Worm (Caenorhabditis elegans) whole organism, L1 larva: ENCODE results near the gene C44C10.5.

Experiments used
- C04F5.9 ChIP-seq: sonication (generic microtip); optimal IDR thresholded peaks from 2 replicates; lab custom pipeline; 2016; ENCODE audit warnings: missing genetic modification characterization, missing compliant biosample characterization
- F16B12.6 ChIP-seq: fragments of 150-350 bp; optimal IDR thresholded peaks from 2 replicates; lab custom pipeline; 2014; ENCODE audit warnings: missing biosample characterization, missing genetic modification characterization
- aha-1 ChIP-seq: fragments of 150-350 bp; optimal IDR thresholded peaks from 2 replicates; lab custom pipeline; 2014; ENCODE audit warnings: missing biosample characterization, missing genetic modification characterization
- ama-1 ChIP-seq: fragments of 150-350 bp; optimal IDR thresholded peaks from 2 replicates; lab custom pipeline; 2014
- ceh-82 ChIP-seq, 3 experiments: fragments of 150-350 bp in 1 of 3; sonication (generic microtip) in 2 of 3; optimal IDR thresholded peaks; 2 replicates each; lab custom pipeline; 2014 to 2017; ENCODE audit warnings: missing biosample characterization in 3 of 3, missing genetic modification characterization in 3 of 3
- ceh-88 ChIP-seq: fragments of 200-800 bp; sonication (Bioruptor generic); IDR thresholded peaks from 2 replicates; pipeline ENCODE4 v1.3.6; 2022; ENCODE audit warnings: missing genetic modification characterization, missing compliant biosample characterization
- ceh-90 ChIP-seq: sonication (generic microtip); optimal IDR thresholded peaks from 2 replicates; lab custom pipeline; 2016; ENCODE audit warnings: missing genetic modification characterization, missing compliant biosample characterization
- ces-1 ChIP-seq: fragments of 150-350 bp; optimal IDR thresholded peaks from 2 replicates; lab custom pipeline; 2014; ENCODE audit warnings: missing biosample characterization, missing genetic modification reagents, missing genetic modification characterization
- dpl-1 ChIP-seq, 3 experiments: fragments of 150-350 bp in 2 of 3; sonication (generic microtip) in 1 of 3; optimal IDR thresholded peaks; 2 replicates each; lab custom pipeline; 2014 to 2017; ENCODE audit warnings: missing biosample characterization in 3 of 3, missing genetic modification characterization in 3 of 3, missing genetic modification reagents in 3 of 3
- dsc-1 ChIP-seq: sonication (generic microtip); optimal IDR thresholded peaks from 2 replicates; lab custom pipeline; 2016; ENCODE audit warnings: mild to moderate bottlenecking, missing genetic modification characterization, missing compliant biosample characterization
- efl-1 ChIP-seq, 4 experiments: fragments of 150-350 bp; optimal IDR thresholded peaks in 3 of 4; peaks in 1 of 4; 1 replicate in 1 of 4; 2 replicates in 3 of 4; lab custom pipeline; 2014; ENCODE audit warnings: missing biosample characterization in 2 of 4, missing genetic modification characterization in 2 of 4, missing genetic modification reagents in 2 of 4
- elt-2 ChIP-seq: sonication (generic microtip); optimal IDR thresholded peaks from 2 replicates; lab custom pipeline; 2016; ENCODE audit warnings: missing genetic modification characterization, mild to moderate bottlenecking, inconsistent platforms, missing compliant biosample characterization, missing genetic modification reagents
- elt-3 ChIP-seq, 6 experiments: fragments of 150-350 bp in 1 of 6; sonication (generic microtip); optimal IDR thresholded peaks; 2 replicates each; lab custom pipeline; 2017 to 2018; ENCODE audit warnings: missing biosample characterization in 6 of 6, missing genetic modification characterization in 6 of 6, inconsistent platforms in 1 of 6
- fkh-10 ChIP-seq: sonication (generic microtip); optimal IDR thresholded peaks from 2 replicates; lab custom pipeline; 2017; ENCODE audit warnings: missing biosample characterization, missing genetic modification reagents, missing genetic modification characterization
- fkh-4 ChIP-seq: sonication (generic microtip); optimal IDR thresholded peaks from 2 replicates; lab custom pipeline; 2016; ENCODE audit warnings: missing compliant biosample characterization, missing genetic modification characterization, borderline replicate concordance
- grh-1 ChIP-seq: fragments of 200-800 bp; sonication (Bioruptor generic); IDR thresholded peaks from 2 replicates; pipeline ENCODE4 v1.3.6; 2022; ENCODE audit warnings: missing genetic modification reagents, missing genetic modification characterization, missing compliant biosample characterization
- hlh-4 ChIP-seq: sonication (generic microtip); optimal IDR thresholded peaks from 2 replicates; lab custom pipeline; 2016; ENCODE audit warnings: mild to moderate bottlenecking, missing genetic modification characterization, missing compliant biosample characterization
- hpl-2 ChIP-seq: fragments of 150-350 bp; optimal IDR thresholded peaks from 2 replicates; lab custom pipeline; 2014; ENCODE audit warnings: missing biosample characterization, missing genetic modification reagents, missing genetic modification characterization
- isw-1 ChIP-seq: fragments of 200-800 bp; sonication (Bioruptor generic); IDR thresholded peaks from 2 replicates; pipeline ENCODE4 v1.3.6; 2022; ENCODE audit warnings: missing genetic modification characterization, missing compliant biosample characterization
- jun-1 ChIP-seq: fragments of 150-350 bp; optimal IDR thresholded peaks from 2 replicates; lab custom pipeline; 2014; ENCODE audit warnings: missing biosample characterization, missing genetic modification reagents, missing genetic modification characterization
- lin-14 ChIP-seq: fragments of 200-800 bp; sonication (Bioruptor generic); optimal IDR thresholded peaks from 2 replicates; lab custom pipeline; 2018; ENCODE audit warnings: mild to moderate bottlenecking, missing genetic modification characterization, moderate library complexity, missing compliant biosample characterization
- lin-35 ChIP-seq, 2 experiments: fragments of 150-350 bp; optimal IDR thresholded peaks; 2 replicates each; lab custom pipeline; 2014; ENCODE audit warnings: missing biosample characterization in 2 of 2, missing genetic modification characterization in 2 of 2, missing genetic modification reagents in 2 of 2
- lin-39 ChIP-seq: fragments of 150-350 bp; optimal IDR thresholded peaks from 2 replicates; lab custom pipeline; 2014; ENCODE audit warnings: missing biosample characterization, missing genetic modification reagents, missing genetic modification characterization
- lir-3 ChIP-seq: sonication (generic microtip); optimal IDR thresholded peaks from 2 replicates; lab custom pipeline; 2016; ENCODE audit warnings: mild to moderate bottlenecking, missing genetic modification characterization, moderate library complexity, missing compliant biosample characterization; ENCODE audit not compliant: poor library complexity
- lsy-2 ChIP-seq, 2 experiments: fragments of 150-350 bp; optimal IDR thresholded peaks; 2 replicates each; lab custom pipeline; 2014; ENCODE audit warnings: missing biosample characterization in 2 of 2, missing genetic modification characterization in 2 of 2
- mef-2 ChIP-seq: fragments of 150-350 bp; optimal IDR thresholded peaks from 2 replicates; lab custom pipeline; 2014; ENCODE audit warnings: missing biosample characterization, missing genetic modification characterization
- mep-1 ChIP-seq: fragments of 150-350 bp; optimal IDR thresholded peaks from 2 replicates; lab custom pipeline; 2014; ENCODE audit warnings: missing biosample characterization, missing genetic modification characterization
- nhr-11 ChIP-seq: fragments of 150-350 bp; optimal IDR thresholded peaks from 2 replicates; lab custom pipeline; 2014; ENCODE audit warnings: missing biosample characterization, missing genetic modification characterization
- nhr-19 ChIP-seq: fragments of 200-800 bp; sonication (Bioruptor generic); conservative IDR thresholded peaks from 2 replicates; pipeline ENCODE4 v1.3.6; 2022; ENCODE audit warnings: missing genetic modification characterization, missing compliant biosample characterization
- nhr-20 ChIP-seq: sonication (generic microtip); optimal IDR thresholded peaks from 2 replicates; lab custom pipeline; 2016; ENCODE audit warnings: mild to moderate bottlenecking, missing genetic modification characterization, missing compliant biosample characterization
- nhr-47 ChIP-seq: sonication (generic microtip); optimal IDR thresholded peaks from 2 replicates; lab custom pipeline; 2016; ENCODE audit warnings: mild to moderate bottlenecking, missing genetic modification characterization, moderate library complexity, missing compliant biosample characterization
- nhr-76 ChIP-seq: sonication (generic microtip); optimal IDR thresholded peaks from 2 replicates; lab custom pipeline; 2017; ENCODE audit warnings: missing biosample characterization, missing genetic modification characterization
- nhr-77 ChIP-seq: fragments of 150-350 bp; optimal IDR thresholded peaks from 2 replicates; lab custom pipeline; 2014; ENCODE audit warnings: missing biosample characterization, missing genetic modification characterization
- nhr-84 ChIP-seq: sonication (generic microtip); optimal IDR thresholded peaks from 2 replicates; lab custom pipeline; 2017; ENCODE audit warnings: missing biosample characterization, missing genetic modification characterization
- pqm-1 ChIP-seq: sonication (generic microtip); optimal IDR thresholded peaks from 3 replicates; lab custom pipeline; 2017; ENCODE audit warnings: missing biosample characterization, missing genetic modification characterization
- rnt-1 ChIP-seq: sonication (generic microtip); optimal IDR thresholded peaks from 2 replicates; lab custom pipeline; 2016; ENCODE audit warnings: mild to moderate bottlenecking, missing genetic modification characterization, moderate library complexity, missing compliant biosample characterization
- snpc-4 ChIP-seq: fragments of 150-350 bp; optimal IDR thresholded peaks from 2 replicates; lab custom pipeline; 2014; ENCODE audit warnings: missing biosample characterization, missing genetic modification characterization
- snu-23 ChIP-seq: sonication (generic microtip); optimal IDR thresholded peaks from 2 replicates; lab custom pipeline; 2016; ENCODE audit warnings: missing genetic modification characterization, missing compliant biosample characterization
- sox-4 ChIP-seq: sonication (generic microtip); optimal IDR thresholded peaks from 2 replicates; lab custom pipeline; 2016; ENCODE audit warnings: missing genetic modification characterization, missing compliant biosample characterization
- sup-37 ChIP-seq: fragments of 200-800 bp; sonication (Bioruptor generic); optimal IDR thresholded peaks from 2 replicates; lab custom pipeline; 2018; ENCODE audit warnings: mild to moderate bottlenecking, missing genetic modification characterization, missing compliant biosample characterization
- swsn-7 ChIP-seq: sonication (generic microtip); optimal IDR thresholded peaks from 2 replicates; lab custom pipeline; 2016; ENCODE audit warnings: missing genetic modification characterization, missing compliant biosample characterization
- tbx-2 ChIP-seq: sonication (generic microtip); optimal IDR thresholded peaks from 2 replicates; lab custom pipeline; 2016; ENCODE audit warnings: missing genetic modification characterization, missing compliant biosample characterization
- tlp-1 ChIP-seq: fragments of 150-350 bp; optimal IDR thresholded peaks from 2 replicates; lab custom pipeline; 2014; ENCODE audit warnings: missing biosample characterization, missing genetic modification characterization
- unc-30 ChIP-seq: sonication (generic microtip); optimal IDR thresholded peaks from 2 replicates; lab custom pipeline; 2017; ENCODE audit warnings: missing biosample characterization, missing genetic modification characterization
- unc-62 ChIP-seq: fragments of 150-350 bp; optimal IDR thresholded peaks from 2 replicates; lab custom pipeline; 2014; ENCODE audit warnings: missing biosample characterization, missing genetic modification reagents, missing genetic modification characterization
- unc-86 ChIP-seq: sonication (generic microtip); optimal IDR thresholded peaks from 2 replicates; lab custom pipeline; 2016; ENCODE audit warnings: missing genetic modification characterization, missing compliant biosample characterization
- unc-98 ChIP-seq: fragments of 200-800 bp; sonication (Bioruptor generic); IDR thresholded peaks from 2 replicates; pipeline ENCODE4 v1.3.6; 2022; ENCODE audit warnings: missing genetic modification characterization, missing compliant biosample characterization
- vab-15 ChIP-seq: sonication (generic microtip); optimal IDR thresholded peaks from 2 replicates; lab custom pipeline; 2017; ENCODE audit warnings: missing genotype, mild to moderate bottlenecking, missing genetic modification characterization, missing compliant biosample characterization
- zag-1 ChIP-seq: fragments of 150-350 bp; optimal IDR thresholded peaks from 2 replicates; lab custom pipeline; 2014; ENCODE audit warnings: missing biosample characterization, missing genetic modification characterization
- ztf-4 ChIP-seq: fragments of 150-350 bp; optimal IDR thresholded peaks from 2 replicates; lab custom pipeline; 2014; ENCODE audit warnings: missing biosample characterization, missing genetic modification characterization

The C44C10.5 gene

ce11 chrX:11650751-11651150 lies 39.6 kb upstream of the C44C10.5 start, which contains the start of gene cutl-11:
Gene cutl-11, minus strand, starts transcription at chrX:11650851.
- no peak for TF ChIP-seq fkh-4
- TF ChIP-seq nhr-77 (tag; lab: Kevin White, UChicago) = no peak
- TF ChIP-seq vab-15 (tag; lab: Kevin White, UChicago) = no peak
- no peak for TF ChIP-seq lir-3 (tag; lab: Kevin White, UChicago)
- no peak for TF ChIP-seq lin-39 (tag; lab: Kevin White, UChicago)
- no peak for TF ChIP-seq ces-1 (GFP tag; lab: Kevin White, UChicago)
- TF ChIP-seq isw-1 (GFP tag; lab: Robert Waterston, UW) = no peak
- no peak for TF ChIP-seq tlp-1 (tag; lab: Kevin White, UChicago)
- no peak for TF ChIP-seq ceh-88 (GFP tag; lab: Robert Waterston, UW)
- no peak for TF ChIP-seq lsy-2 (tag; optimal IDR thresholded peaks at IDR 0.05; lab: Kevin White, UChicago)
- no peak for TF ChIP-seq ceh-82 (tag; optimal IDR thresholded peaks at IDR 0.05; lab: Kevin White, UChicago)

DNA sequence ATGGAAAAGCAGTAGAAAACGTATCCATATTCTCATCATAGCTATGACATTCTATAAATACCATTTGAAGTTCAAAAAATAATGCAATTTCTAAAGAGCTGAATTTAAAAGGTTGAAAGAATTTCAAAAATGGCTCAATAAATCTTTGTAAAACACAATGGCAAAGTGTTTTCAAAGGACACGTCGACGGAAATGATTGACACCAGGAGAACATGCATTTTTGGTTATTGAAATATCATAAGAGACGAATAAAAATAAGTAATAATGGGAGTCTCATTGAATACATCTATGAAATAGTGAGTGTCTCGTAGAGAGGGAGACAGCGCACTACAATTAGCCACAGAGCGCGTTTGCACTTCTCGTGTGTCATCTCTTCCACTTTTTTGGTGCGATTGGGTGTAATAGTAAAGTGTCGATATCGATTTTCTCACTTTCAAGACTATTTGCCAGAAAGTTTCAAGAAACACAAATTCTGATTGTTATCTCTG lies 33.8 kb upstream of the C44C10.5 start, which contains the start of gene T04F8.2:
T04F8.2 (minus strand) TSS at position 51 of the 488 bp plus-strand sequence.
- TF ChIP-seq swsn-7 (tag; lab: Kevin White, UChicago) (peak; percentile 65), nhr-76 (tag; lab: Kevin White, UChicago) (no peak), zag-1 (tag; lab: Kevin White, UChicago) (no peak), rnt-1 (tag; lab: Kevin White, UChicago) (peak; percentile 52), snpc-4 (tag; lab: Kevin White, UChicago) (no peak), elt-3 (tag; optimal IDR thresholded peaks at IDR 0.05; lab: Kevin White, UChicago) (peak in 1 of 6 experiments; percentile 8), ama-1 (lab: Kevin White, UChicago) (no peak), lin-14 (GFP tag; lab: Kevin White, UChicago) (peak; percentile 80), nhr-47 (tag; lab: Kevin White, UChicago) (peak; percentile 66), fkh-10 (GFP tag; lab: Kevin White, UChicago) (no peak), elt-2 (tag; lab: Kevin White, UChicago) (peak; percentile 28), dpl-1 (GFP tag; optimal IDR thresholded peaks at IDR 0.05; lab: Kevin White, UChicago) (peak; percentile 6 to 40 (median 11)), ces-1 (GFP tag; lab: Kevin White, UChicago) (no peak), fkh-4 (no peak), unc-62 (GFP tag; lab: Kevin White, UChicago) (no peak), dsc-1 (tag; lab: Kevin White, UChicago) (peak; percentile 57), hpl-2 (GFP tag; lab: Kevin White, UChicago) (no peak), mef-2 (tag; lab: Kevin White, UChicago) (no peak), grh-1 (GFP tag; lab: Robert Waterston, UW) (no peak), hlh-4 (no peak), nhr-11 (tag; lab: Kevin White, UChicago) (no peak), ceh-88 (GFP tag; lab: Robert Waterston, UW) (no peak), unc-86 (tag; lab: Kevin White, UChicago) (no peak), F16B12.6 (tag; lab: Kevin White, UChicago) (peak; percentile 26), nhr-77 (tag; lab: Kevin White, UChicago) (peak; percentile 32), lin-35 (GFP tag; optimal IDR thresholded peaks at IDR 0.05; lab: Kevin White, UChicago) (peak; percentile 54 to 59), aha-1 (tag; lab: Kevin White, UChicago) (no peak), pqm-1 (tag; lab: Kevin White, UChicago) (no peak), sup-37 (GFP tag; lab: Kevin White, UChicago) (no peak), lsy-2 (tag; optimal IDR thresholded peaks at IDR 0.05; lab: Kevin White, UChicago) (peak; percentile 41 to 70), mep-1 (tag; lab: Kevin White, UChicago) (peak; percentile 85), ztf-4 (no peak), ceh-90 (tag; lab: Kevin White, UChicago) (no peak), unc-98 (GFP tag; lab: Robert Waterston, UW) (no peak), snu-23 (GFP tag; lab: Kevin White, UChicago) (peak; percentile 76), ceh-82 (tag; optimal IDR thresholded peaks at IDR 0.05; lab: Kevin White, UChicago) (peak in 1 of 3 experiments; percentile 40), nhr-20 (tag; lab: Kevin White, UChicago) (peak; percentile 82), C04F5.9 (tag; lab: Kevin White, UChicago) (no peak), jun-1 (peak; percentile 51), sox-4 (tag; lab: Kevin White, UChicago) (no peak), efl-1 (optimal IDR thresholded peaks at IDR 0.05; lab: Kevin White, UChicago) (peak; percentile 43 to 49), efl-1 (GFP tag; optimal IDR thresholded peaks at IDR 0.05 in 1 of 2; lab: Kevin White, UChicago) (peak in 1 of 2 experiments; percentile 35), nhr-19 (GFP tag; lab: Robert Waterston, UW) (peak; percentile 29), nhr-84 (tag; lab: Kevin White, UChicago) (no peak), tlp-1 (tag; lab: Kevin White, UChicago) (no peak), tbx-2 (tag; lab: Kevin White, UChicago) (peak; percentile 65), unc-30 (no peak)
